Worm (Caenorhabditis elegans): ENCODE data around the gene M03B6.3.

DNA sequence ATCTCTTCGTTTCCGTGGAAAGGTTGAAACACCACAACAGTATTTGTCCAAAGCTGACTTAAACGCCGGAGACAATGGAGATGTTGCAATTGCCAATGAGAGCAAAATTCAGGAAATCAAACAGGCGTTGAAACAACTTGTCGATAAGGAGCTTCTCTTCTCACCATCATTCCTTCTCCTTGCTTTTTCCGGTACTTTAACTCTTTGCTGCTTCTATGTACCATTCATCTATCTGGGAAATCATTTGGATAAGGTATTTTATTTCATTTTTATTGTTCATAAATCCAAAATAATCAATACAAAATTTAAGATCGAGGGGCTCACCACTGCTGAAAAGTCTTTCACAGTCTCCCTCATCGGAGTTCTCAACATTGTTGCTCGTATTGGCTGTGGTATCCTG lies 8.2 kb downstream of the M03B6.3 start:
- TF ChIP-seq W03F9.2 (tag; optimal IDR thresholded peaks at IDR 0.05) (no peak), him-1 (tag; optimal IDR thresholded peaks at IDR 0.05) (no peak), dao-5 (tag; optimal IDR thresholded peaks at IDR 0.05) (no peak)

Measured in whole organism, L4/young adult.